Worm (Caenorhabditis elegans) whole organism, L2 larva: ENCODE data around the gene cyp-35A4.

Experiments used
- C34F6.9 ChIP-seq: fragments of 150-350 bp; optimal IDR thresholded peaks from 2 replicates; lab custom pipeline; 2014; ENCODE audit warnings: missing biosample characterization, missing genetic modification characterization
- F13H6.1 ChIP-seq: sonication (generic microtip); optimal IDR thresholded peaks from 2 replicates; lab custom pipeline; 2016; ENCODE audit warnings: missing genetic modification characterization, missing compliant biosample characterization
- R02D3.7 ChIP-seq: fragments of 150-350 bp; optimal IDR thresholded peaks from 2 replicates; lab custom pipeline; 2014; ENCODE audit warnings: missing biosample characterization, missing genetic modification characterization
- Y55F3AM.14 ChIP-seq: fragments of 200-800 bp; sonication (Bioruptor generic); optimal IDR thresholded peaks from 2 replicates; lab custom pipeline; 2018; ENCODE audit warnings: mild to moderate bottlenecking, missing genetic modification characterization, missing compliant biosample characterization
- ZK546.5 ChIP-seq: sonication (generic microtip); optimal IDR thresholded peaks from 2 replicates; lab custom pipeline; 2017; ENCODE audit warnings: missing biosample characterization, missing genetic modification characterization
- alr-1 ChIP-seq: fragments of 150-350 bp; optimal IDR thresholded peaks from 2 replicates; lab custom pipeline; 2014; ENCODE audit warnings: missing biosample characterization, missing genetic modification characterization
- aly-2 ChIP-seq: fragments of 150-350 bp; optimal IDR thresholded peaks from 2 replicates; lab custom pipeline; 2014; ENCODE audit warnings: missing biosample characterization, missing genetic modification characterization
- ama-1 ChIP-seq: fragments of 150-350 bp; optimal IDR thresholded peaks from 2 replicates; lab custom pipeline; 2018; ENCODE audit warnings: inconsistent platforms
- blmp-1 ChIP-seq: sonication (generic microtip); optimal IDR thresholded peaks from 2 replicates; lab custom pipeline; 2017; ENCODE audit warnings: missing genetic modification characterization, mild to moderate bottlenecking, missing compliant biosample characterization, antibody characterized with exemption, moderate library complexity; ENCODE audit not compliant: insufficient read depth
- ceh-16 ChIP-seq: fragments of 150-350 bp; optimal IDR thresholded peaks from 2 replicates; lab custom pipeline; 2014; ENCODE audit warnings: missing biosample characterization, missing genetic modification characterization
- crh-2 ChIP-seq: sonication (generic microtip); optimal IDR thresholded peaks from 2 replicates; lab custom pipeline; 2017; ENCODE audit warnings: missing biosample characterization, missing genetic modification characterization
- dmd-4 ChIP-seq: sonication (generic microtip); optimal IDR thresholded peaks from 2 replicates; lab custom pipeline; 2017; ENCODE audit warnings: missing biosample characterization, missing genetic modification characterization
- egl-27 ChIP-seq: sonication (generic microtip); optimal IDR thresholded peaks from 3 replicates; lab custom pipeline; 2017; ENCODE audit warnings: missing biosample characterization, missing genetic modification reagents, missing genetic modification characterization
- elt-1 ChIP-seq: fragments of 150-350 bp; optimal IDR thresholded peaks from 2 replicates; lab custom pipeline; 2014; ENCODE audit warnings: missing biosample characterization, missing genetic modification characterization
- fos-1 ChIP-seq: fragments of 150-350 bp; optimal IDR thresholded peaks from 2 replicates; lab custom pipeline; 2014; ENCODE audit warnings: missing biosample characterization, missing genetic modification characterization
- gmeb-1 ChIP-seq: fragments of 150-350 bp; optimal IDR thresholded peaks from 2 replicates; lab custom pipeline; 2014; ENCODE audit warnings: missing biosample characterization, missing genetic modification characterization
- lin-13 ChIP-seq: fragments of 150-350 bp; optimal IDR thresholded peaks from 2 replicates; lab custom pipeline; 2014; ENCODE audit warnings: missing biosample characterization, missing genetic modification reagents, missing genetic modification characterization
- lin-39 ChIP-seq: fragments of 150-350 bp; optimal IDR thresholded peaks from 2 replicates; lab custom pipeline; 2014; ENCODE audit warnings: missing biosample characterization, missing genetic modification reagents, missing genetic modification characterization
- lsy-2 ChIP-seq, 2 experiments: fragments of 150-350 bp in 1 of 2; sonication (generic microtip) in 1 of 2; optimal IDR thresholded peaks; 2 replicates each; lab custom pipeline; 2014 to 2017; ENCODE audit warnings: missing biosample characterization in 2 of 2, missing genetic modification characterization in 2 of 2
- mab-5 ChIP-seq: fragments of 150-350 bp; optimal IDR thresholded peaks from 2 replicates; lab custom pipeline; 2014; ENCODE audit warnings: missing biosample characterization, missing genetic modification characterization
- mbf-1 ChIP-seq: sonication (generic microtip); optimal IDR thresholded peaks from 2 replicates; lab custom pipeline; 2017; ENCODE audit warnings: missing biosample characterization, missing genetic modification characterization
- mdl-1 ChIP-seq, 2 experiments: fragments of 150-350 bp in 1 of 2; sonication (generic microtip) in 1 of 2; optimal IDR thresholded peaks; 2 replicates each; lab custom pipeline; 2017; ENCODE audit warnings: missing biosample characterization in 2 of 2, missing genetic modification characterization in 2 of 2
- nhr-10 ChIP-seq: sonication (generic microtip); optimal IDR thresholded peaks from 2 replicates; lab custom pipeline; 2017; ENCODE audit warnings: missing biosample characterization, missing genetic modification characterization
- nhr-11 ChIP-seq: fragments of 150-350 bp; optimal IDR thresholded peaks from 2 replicates; lab custom pipeline; 2014; ENCODE audit warnings: missing biosample characterization, missing genetic modification characterization
- nhr-12 ChIP-seq: fragments of 150-350 bp; optimal IDR thresholded peaks from 2 replicates; lab custom pipeline; 2014; ENCODE audit warnings: missing biosample characterization, missing genetic modification characterization
- nhr-21 ChIP-seq: fragments of 150-350 bp; optimal IDR thresholded peaks from 2 replicates; lab custom pipeline; 2014; ENCODE audit warnings: missing biosample characterization, missing genetic modification characterization
- nhr-25 ChIP-seq: fragments of 150-350 bp; sonication (generic microtip); optimal IDR thresholded peaks from 3 replicates; lab custom pipeline; 2014; ENCODE audit warnings: missing biosample characterization, missing genetic modification characterization
- nhr-6 ChIP-seq: fragments of 150-350 bp; optimal IDR thresholded peaks from 2 replicates; lab custom pipeline; 2014; ENCODE audit warnings: missing biosample characterization, missing genetic modification characterization
- nhr-77 ChIP-seq: fragments of 150-350 bp; optimal IDR thresholded peaks from 2 replicates; lab custom pipeline; 2014; ENCODE audit warnings: missing biosample characterization, missing genetic modification characterization
- peb-1 ChIP-seq: fragments of 150-350 bp; optimal IDR thresholded peaks from 2 replicates; lab custom pipeline; 2014; ENCODE audit warnings: missing biosample characterization, missing genetic modification characterization
- sem-4 ChIP-seq: fragments of 150-350 bp; optimal IDR thresholded peaks from 2 replicates; lab custom pipeline; 2014; ENCODE audit warnings: missing biosample characterization, missing genetic modification reagents, missing genetic modification characterization
- skn-1 ChIP-seq: sonication (generic microtip); optimal IDR thresholded peaks from 2 replicates; lab custom pipeline; 2017; ENCODE audit warnings: missing biosample characterization, missing genetic modification characterization
- sma-3 ChIP-seq: sonication (generic microtip); optimal IDR thresholded peaks from 2 replicates; lab custom pipeline; 2016; ENCODE audit warnings: missing genetic modification reagents, missing genetic modification characterization, missing compliant biosample characterization
- sma-9 ChIP-seq, 2 experiments: fragments of 150-350 bp in 1 of 2; sonication (generic microtip) in 1 of 2; optimal IDR thresholded peaks; 2 replicates each; lab custom pipeline; 2014 to 2016; ENCODE audit warnings: missing genetic modification characterization in 2 of 2, mild to moderate bottlenecking in 1 of 2, missing biosample characterization in 1 of 2, missing compliant biosample characterization in 1 of 2, missing genetic modification reagents in 1 of 2, moderate library complexity in 1 of 2
- unc-55 ChIP-seq: fragments of 150-350 bp; sonication (generic microtip); optimal IDR thresholded peaks from 3 replicates; lab custom pipeline; 2014; ENCODE audit warnings: missing biosample characterization, missing genetic modification reagents, missing genetic modification characterization
- unc-62 ChIP-seq: fragments of 150-350 bp; optimal IDR thresholded peaks from 2 replicates; lab custom pipeline; 2014; ENCODE audit warnings: missing biosample characterization, missing genetic modification reagents, missing genetic modification characterization
- zag-1 ChIP-seq: fragments of 150-350 bp; optimal IDR thresholded peaks from 2 replicates; lab custom pipeline; 2014; ENCODE audit warnings: missing biosample characterization, missing genetic modification characterization
- ztf-1 ChIP-seq: fragments of 200-800 bp; sonication (Bioruptor generic); conservative IDR thresholded peaks from 2 replicates; pipeline ENCODE4 v1.3.6; 2022; ENCODE audit warnings: missing genetic modification characterization, missing compliant biosample characterization
- ztf-11 ChIP-seq: sonication (generic microtip); optimal IDR thresholded peaks from 2 replicates; lab custom pipeline; 2017; ENCODE audit warnings: missing biosample characterization, missing genetic modification characterization

The cyp-35A4 gene

DNA sequence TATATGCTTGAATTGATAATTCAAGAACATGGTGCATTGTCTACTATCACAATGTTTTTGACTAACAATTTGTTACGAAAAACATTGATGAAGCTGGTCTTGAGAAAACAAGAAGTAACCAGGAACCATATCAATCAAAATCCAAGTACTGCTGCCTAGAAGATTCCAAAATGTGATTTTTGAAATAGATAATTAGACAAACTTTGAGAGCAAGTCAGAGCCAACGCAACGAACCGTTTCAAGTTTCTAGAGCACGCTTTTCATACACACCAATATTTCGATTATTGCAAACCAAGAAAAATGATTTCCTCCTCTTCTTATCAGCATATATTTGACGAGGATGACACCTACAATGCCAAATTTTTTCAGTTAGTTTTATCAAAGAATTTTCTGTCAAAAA, 14.6 kb upstream of the cyp-35A4 start, which contains the start of gene srw-89:
srw-89 (plus strand) TSS at position 301 of the 400 bp plus-strand sequence.
- TF ChIP-seq mbf-1 (tag; lab: Kevin White, UChicago), result no peak
- no peak for TF ChIP-seq ZK546.5 (tag; lab: Kevin White, UChicago)
- TF ChIP-seq sem-4, result no peak
- TF ChIP-seq zag-1, result no peak
- TF ChIP-seq C34F6.9, result no peak
- TF ChIP-seq ceh-16 (tag; lab: Kevin White, UChicago), result no peak
- TF ChIP-seq elt-1 (tag; lab: Kevin White, UChicago), result no peak
- TF ChIP-seq nhr-77, result no peak
- no peak for TF ChIP-seq lin-13 (GFP tag; lab: Kevin White, UChicago)

DNA sequence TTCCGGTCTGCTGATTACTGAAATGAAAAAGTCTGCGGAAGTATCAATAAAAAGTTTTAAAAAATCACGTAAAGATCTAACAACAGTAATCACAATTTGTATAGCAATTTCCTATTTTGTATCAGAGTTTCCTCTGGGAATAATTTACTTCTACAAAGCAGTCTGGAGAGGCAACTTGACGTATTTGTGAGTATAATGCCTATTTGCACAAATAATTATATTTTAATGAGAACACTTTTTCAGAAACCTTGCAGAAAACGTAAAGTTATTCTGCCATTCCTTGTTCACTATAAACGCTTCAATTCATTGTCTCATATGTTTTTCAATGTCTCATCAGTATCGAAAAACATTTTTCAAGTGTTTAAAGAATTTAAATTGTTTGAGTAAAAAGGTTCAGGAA, 12.8 kb upstream of the cyp-35A4 start:
- no peak for TF ChIP-seq nhr-10
- no peak for TF ChIP-seq blmp-1 (tag; lab: Kevin White, UChicago)
- no peak for TF ChIP-seq ceh-16 (tag; lab: Kevin White, UChicago)
- TF ChIP-seq sem-4, result no peak
- no peak for TF ChIP-seq nhr-12
- no peak for TF ChIP-seq lsy-2 (tag; optimal IDR thresholded peaks at IDR 0.05; lab: Kevin White, UChicago)
- no peak for TF ChIP-seq zag-1
- TF ChIP-seq mab-5 (tag; lab: Kevin White, UChicago), result no peak
- TF ChIP-seq dmd-4 (tag; lab: Kevin White, UChicago), result no peak
- no peak for TF ChIP-seq ztf-11 (tag; lab: Kevin White, UChicago)
- no peak for TF ChIP-seq mdl-1 (tag; optimal IDR thresholded peaks at IDR 0.05; lab: Kevin White, UChicago)
- TF ChIP-seq nhr-21 (tag; lab: Kevin White, UChicago), result no peak
- no peak for TF ChIP-seq nhr-6 (tag; lab: Kevin White, UChicago)
- TF ChIP-seq R02D3.7, result no peak
- no peak for TF ChIP-seq mbf-1 (tag; lab: Kevin White, UChicago)

DNA sequence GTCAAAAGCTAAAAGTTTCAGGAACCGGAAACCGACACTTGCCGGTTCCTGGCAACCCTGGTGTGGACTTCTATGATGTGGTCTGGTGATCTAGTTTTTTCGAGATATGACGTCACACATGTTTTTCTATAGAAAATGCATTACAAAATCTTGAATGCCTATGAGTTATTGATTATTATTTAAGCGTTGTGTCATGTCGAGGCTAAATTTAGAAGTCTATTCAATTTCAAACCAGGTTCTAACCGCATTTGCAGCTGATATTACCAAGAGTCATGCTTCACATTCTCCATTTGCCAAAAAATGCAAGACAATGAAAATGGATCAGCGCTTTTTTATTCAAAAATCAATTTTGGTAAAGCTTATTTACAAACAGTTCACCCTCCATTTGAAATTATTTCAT, 12.2 kb upstream of the cyp-35A4 start, which contains the start of gene K09D9.3:
K09D9.3 (plus strand) TSS at position 301 of the 400 bp plus-strand sequence.
- TF ChIP-seq ztf-11 (tag; lab: Kevin White, UChicago) (no peak), unc-55 (no peak), nhr-12 (no peak), fos-1 (tag; lab: Kevin White, UChicago) (no peak), sma-9 (GFP tag; optimal IDR thresholded peaks at IDR 0.05; lab: Kevin White, UChicago) (no peak), sma-9 (tag; optimal IDR thresholded peaks at IDR 0.05; lab: Kevin White, UChicago) (no peak), nhr-77 (no peak), F13H6.1 (tag; lab: Kevin White, UChicago) (no peak), mdl-1 (tag; optimal IDR thresholded peaks at IDR 0.05; lab: Kevin White, UChicago) (no peak), ztf-1 (GFP tag; lab: Robert Waterston, UW) (no peak), nhr-25 (tag; lab: Kevin White, UChicago) (no peak), C34F6.9 (no peak), ama-1 (lab: Kevin White, UChicago) (no peak)
- TF ChIP-seq, all 48 proteins: peak for 0

DNA sequence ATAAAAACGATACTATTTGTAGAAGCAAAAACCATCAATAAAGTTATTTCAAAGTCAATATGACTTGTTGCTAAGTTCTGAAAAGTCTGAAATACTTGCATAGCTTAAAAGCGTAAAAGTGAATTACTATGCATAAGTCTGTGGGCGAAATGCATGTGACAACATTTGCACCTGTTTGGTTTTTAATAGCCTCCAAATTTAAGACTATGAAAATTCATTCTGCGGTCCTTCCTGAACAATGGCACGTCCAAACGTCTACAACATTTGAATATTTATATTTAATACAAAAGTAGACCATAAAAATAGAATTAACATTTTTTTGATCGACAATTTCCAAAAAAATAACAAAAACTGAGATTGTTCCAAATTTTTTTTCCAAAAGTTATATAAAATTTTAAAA, 9.6 kb upstream of the cyp-35A4 start, which contains the start of gene K09D9.14:
K09D9.14 (minus strand) TSS at position 101 of the 400 bp plus-strand sequence.
- no peak for TF ChIP-seq ama-1 (lab: Kevin White, UChicago)
- TF ChIP-seq Y55F3AM.14, result no peak
- TF ChIP-seq blmp-1 (tag; lab: Kevin White, UChicago), result no peak
- TF ChIP-seq mbf-1 (tag; lab: Kevin White, UChicago), result no peak
- no peak for TF ChIP-seq ztf-1 (GFP tag; lab: Robert Waterston, UW)
- TF ChIP-seq R02D3.7, result no peak
- no peak for TF ChIP-seq nhr-77
- TF ChIP-seq sma-9 (GFP tag; optimal IDR thresholded peaks at IDR 0.05; lab: Kevin White, UChicago), result no peak
- no peak for TF ChIP-seq sma-9 (tag; optimal IDR thresholded peaks at IDR 0.05; lab: Kevin White, UChicago)
- TF ChIP-seq mab-5 (tag; lab: Kevin White, UChicago), result no peak
- TF ChIP-seq lin-39, result no peak
- no peak for TF ChIP-seq elt-1 (tag; lab: Kevin White, UChicago)
- no peak for TF ChIP-seq nhr-6 (tag; lab: Kevin White, UChicago)
- no peak for TF ChIP-seq nhr-25 (tag; lab: Kevin White, UChicago)
- TF ChIP-seq fos-1 (tag; lab: Kevin White, UChicago), result no peak
- TF ChIP-seq egl-27, result no peak
- no peak for TF ChIP-seq sma-3 (GFP tag; lab: Kevin White, UChicago)
- no peak for TF ChIP-seq mdl-1 (tag; optimal IDR thresholded peaks at IDR 0.05; lab: Kevin White, UChicago)

DNA sequence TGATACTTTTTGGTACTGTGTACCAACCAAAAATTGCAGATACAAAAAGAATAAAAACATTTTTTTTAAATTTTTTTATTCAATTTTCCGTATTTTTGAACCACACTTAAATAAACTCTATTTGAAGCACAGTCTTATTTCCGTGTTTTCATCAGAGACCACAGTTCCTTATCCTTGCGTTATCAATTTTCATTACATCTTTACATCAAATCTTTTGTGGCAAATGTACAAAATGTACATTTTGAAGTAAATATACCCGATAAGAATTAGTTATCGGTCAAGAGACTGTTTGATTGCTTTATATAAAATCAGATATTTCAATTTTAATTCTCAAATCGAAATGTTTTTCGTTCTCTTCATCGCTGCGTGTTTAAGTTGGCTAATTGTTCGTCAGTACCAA, 9.1 kb upstream of the cyp-35A4 start, which contains the start of gene cyp-35A3:
cyp-35A3 (plus strand) TSS at position 301 of the 400 bp plus-strand sequence.
- TF ChIP-seq nhr-11 (no peak), gmeb-1 (no peak), crh-2 (tag; lab: Kevin White, UChicago) (no peak), nhr-12 (no peak), mab-5 (tag; lab: Kevin White, UChicago) (no peak), aly-2 (tag; lab: Kevin White, UChicago) (no peak), lsy-2 (tag; optimal IDR thresholded peaks at IDR 0.05; lab: Kevin White, UChicago) (no peak), alr-1 (no peak), peb-1 (tag; lab: Kevin White, UChicago) (no peak), skn-1 (tag; lab: Kevin White, UChicago) (no peak), mbf-1 (tag; lab: Kevin White, UChicago) (no peak), unc-62 (no peak), C34F6.9 (no peak), nhr-10 (no peak), sma-9 (GFP tag; optimal IDR thresholded peaks at IDR 0.05; lab: Kevin White, UChicago) (no peak), sma-9 (tag; optimal IDR thresholded peaks at IDR 0.05; lab: Kevin White, UChicago) (no peak), ama-1 (lab: Kevin White, UChicago) (no peak), elt-1 (tag; lab: Kevin White, UChicago) (no peak)
- TF ChIP-seq, all 48 proteins: peak for 0
